Fruit fly (Drosophila melanogaster): ENCODE data around the gene Vps60.

Gene Vps60

DNA sequence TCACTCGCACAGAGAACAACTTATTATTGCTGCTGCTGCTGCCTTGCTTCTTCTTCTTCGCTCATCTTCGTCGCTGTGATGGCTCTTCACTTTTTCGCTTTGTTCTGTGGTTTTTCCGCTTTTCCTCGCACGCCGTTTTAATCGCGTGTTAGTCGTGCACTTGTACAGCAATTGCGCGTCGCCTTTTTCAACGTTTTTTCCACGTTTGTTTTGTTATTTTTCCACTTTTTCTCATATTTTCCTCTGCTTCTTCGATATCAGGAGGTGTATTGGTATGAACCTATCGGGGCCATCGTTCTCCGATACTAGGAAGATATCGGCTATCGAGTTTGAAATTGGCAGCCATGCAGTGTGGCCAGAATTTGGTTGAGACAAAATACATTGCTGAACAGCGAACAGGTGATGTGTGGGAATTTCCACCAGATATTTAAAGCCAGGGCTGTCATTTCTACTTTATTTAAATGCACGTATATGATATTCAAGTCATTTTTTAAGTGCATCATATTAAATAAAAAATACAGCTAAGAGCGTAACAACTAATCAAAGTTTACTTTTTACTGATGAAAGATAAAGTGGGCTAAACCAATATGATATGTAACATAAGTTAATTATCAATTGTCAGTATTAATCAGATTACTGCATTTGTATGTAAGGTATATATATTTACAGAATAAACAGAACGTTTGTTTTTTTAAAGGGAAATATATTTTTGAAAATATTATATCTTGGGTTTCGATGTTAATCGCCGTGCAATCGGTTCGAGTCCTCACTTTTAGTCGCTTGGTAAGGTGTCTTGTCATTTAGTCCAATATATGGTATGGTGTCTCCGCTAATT, 47.7 kb upstream of the Vps60 start, which contains the start of gene Crtc (continued):
- TF ChIP-seq CG9932 (GFP tag; IDR thresholded peaks at IDR 0.05) (peak; percentile 42), Sox100B (GFP tag; optimal IDR thresholded peaks at IDR 0.05) (no peak), CG3838 (GFP tag; optimal IDR thresholded peaks at IDR 0.05) (no peak), CG15479 (GFP tag; optimal IDR thresholded peaks at IDR 0.05) (no peak), inv (GFP tag; IDR thresholded peaks at IDR 0.05; ENCODE audit: partially characterized antibody) (peak; percentile 52), CG2889 (GFP tag; IDR thresholded peaks at IDR 0.05) (no peak), unpg (GFP tag; optimal IDR thresholded peaks at IDR 0.05) (no peak), Adf1 (GFP tag; IDR thresholded peaks at IDR 0.05) (no peak), Opbp (GFP tag; IDR thresholded peaks at IDR 0.05; ENCODE audit: partially characterized antibody) (peak; percentile 80; the same call in 2 of the 3 replicates), Pdp1 (GFP tag; optimal IDR thresholded peaks at IDR 0.05) (no peak), dan (GFP tag; IDR thresholded peaks at IDR 0.05) (no peak), stc (GFP tag; IDR thresholded peaks at IDR 0.05) (0 out of 2 replicates have a peak, but pooled peaks have one; percentile 13), CG14965 (GFP tag; optimal IDR thresholded peaks at IDR 0.05; ENCODE audit: borderline replicate concordance) (no peak), nerfin-1 (tag; optimal IDR thresholded peaks at IDR 0.05) (peak; percentile 84), Elba2 (GFP tag; optimal IDR thresholded peaks at IDR 0.05) (no peak), CG12299 (tag; optimal IDR thresholded peaks at IDR 0.05) (no peak), CG11247 (GFP tag; IDR thresholded peaks at IDR 0.05) (peak; percentile 39; the same call in 1 of the 2 replicates), CG8290 (GFP tag; optimal IDR thresholded peaks at IDR 0.05) (no peak), CG8290 (tag; optimal IDR thresholded peaks at IDR 0.05) (no peak), lola (GFP tag; optimal IDR thresholded peaks at IDR 0.05) (no peak), Drgx (GFP tag; IDR thresholded peaks at IDR 0.05) (no peak), Trl (optimal IDR thresholded peaks at IDR 0.05) (peak; percentile 23 to 42), Trl (GFP tag; optimal IDR thresholded peaks at IDR 0.05) (no peak), Hsf (GFP tag; optimal IDR thresholded peaks at IDR 0.05) (no peak), CG17359 (tag; optimal IDR thresholded peaks at IDR 0.05) (no peak), Nf-YA (GFP tag; IDR thresholded peaks at IDR 0.05) (no peak), dpn (GFP tag; optimal IDR thresholded peaks at IDR 0.05) (no peak), oc (tag; optimal IDR thresholded peaks at IDR 0.05) (no peak), CG14860 (GFP tag; IDR thresholded peaks at IDR 0.05; ENCODE audit: partially characterized antibody) (peak; percentile 76), CG12391 (tag; optimal IDR thresholded peaks at IDR 0.05) (peak; percentile 44), Mad (GFP tag; optimal IDR thresholded peaks at IDR 0.05) (no peak), Bteb2 (GFP tag; optimal IDR thresholded peaks at IDR 0.05) (no peak), prd (optimal IDR thresholded peaks at IDR 0.05) (no peak), prd (GFP tag; IDR thresholded peaks at IDR 0.05) (0 out of 3 replicates have a peak, but pooled peaks have one; percentile 30), fd102C (GFP tag; optimal IDR thresholded peaks at IDR 0.05) (no peak), CG3163 (GFP tag; optimal IDR thresholded peaks at IDR 0.05) (no peak), Neu2 (GFP tag; optimal IDR thresholded peaks at IDR 0.05; ENCODE audit: borderline replicate concordance) (no peak), CG2116 (GFP tag; optimal IDR thresholded peaks at IDR 0.05) (peak; percentile 78), chif (GFP tag; optimal IDR thresholded peaks at IDR 0.05) (no peak), mam (GFP tag; optimal IDR thresholded peaks at IDR 0.05) (peak; percentile 21), CG11085 (GFP tag; IDR thresholded peaks at IDR 0.05) (no peak), sc (optimal IDR thresholded peaks at IDR 0.05) (no peak), sc (GFP tag; optimal IDR thresholded peaks at IDR 0.05) (no peak), CG8944 (GFP tag; optimal IDR thresholded peaks at IDR 0.05) (no peak), dmrt99B (tag; optimal IDR thresholded peaks at IDR 0.05) (no peak), dmrt11E (tag; optimal IDR thresholded peaks at IDR 0.05) (no peak), CG4617 (GFP tag; optimal IDR thresholded peaks at IDR 0.05; ENCODE audit: borderline replicate concordance) (peak; percentile 90), Doc2 (GFP tag; IDR thresholded peaks at IDR 0.05) (no peak), CG32532 (GFP tag; IDR thresholded peaks at IDR 0.05) (peak; percentile 32; the same call in 1 of the 2 replicates), CG13775 (GFP tag; optimal IDR thresholded peaks at IDR 0.05) (peak; percentile 23)

Measured in whole organism, embryonic.